Worm (Caenorhabditis elegans): ENCODE measurements around the gene M03A1.3.

DNA sequence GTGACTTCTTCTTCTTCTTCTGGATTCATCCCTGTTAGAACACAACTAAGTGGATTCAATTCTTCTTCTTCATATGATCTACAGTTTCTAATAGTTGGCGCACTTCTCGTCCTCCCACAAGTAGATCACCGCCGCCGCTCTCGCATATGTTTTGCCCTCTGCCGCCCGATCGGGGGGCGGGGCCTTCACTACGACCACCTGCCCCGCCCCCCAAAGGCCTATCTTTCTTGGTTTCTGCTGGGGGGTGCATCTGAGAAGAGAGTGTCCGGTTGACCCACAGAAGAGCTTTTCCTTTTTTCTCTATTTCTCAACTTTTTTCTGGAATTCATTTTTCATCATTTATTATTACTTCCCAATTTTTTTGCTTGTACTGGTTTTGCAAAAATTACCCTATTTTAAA lies 13.5 kb downstream of the M03A1.3 start:
- TF ChIP-seq nhr-25 (tag; optimal IDR thresholded peaks at IDR 0.05) (no peak), fos-1 (tag; optimal IDR thresholded peaks at IDR 0.05) (no peak), nfya-1 (tag; optimal IDR thresholded peaks at IDR 0.05; ENCODE audit: insufficient read depth) (peak; percentile 8), ztf-11 (tag; optimal IDR thresholded peaks at IDR 0.05) (no peak), unc-62 (GFP tag; optimal IDR thresholded peaks at IDR 0.05) (no peak), nhr-23 (tag; optimal IDR thresholded peaks at IDR 0.05) (no peak), ceh-28 (tag; optimal IDR thresholded peaks at IDR 0.05) (no peak), jun-1 (tag; optimal IDR thresholded peaks at IDR 0.05) (no peak), lin-39 (tag; optimal IDR thresholded peaks at IDR 0.05) (peak; percentile 18), nhr-77 (tag; optimal IDR thresholded peaks at IDR 0.05) (no peak), nhr-11 (tag; optimal IDR thresholded peaks at IDR 0.05) (no peak), zag-1 (tag; optimal IDR thresholded peaks at IDR 0.05) (no peak), pha-4 (tag; optimal IDR thresholded peaks at IDR 0.05) (no peak)
